Worm (Caenorhabditis elegans): ENCODE results near the gene F02E11.4.

DNA sequence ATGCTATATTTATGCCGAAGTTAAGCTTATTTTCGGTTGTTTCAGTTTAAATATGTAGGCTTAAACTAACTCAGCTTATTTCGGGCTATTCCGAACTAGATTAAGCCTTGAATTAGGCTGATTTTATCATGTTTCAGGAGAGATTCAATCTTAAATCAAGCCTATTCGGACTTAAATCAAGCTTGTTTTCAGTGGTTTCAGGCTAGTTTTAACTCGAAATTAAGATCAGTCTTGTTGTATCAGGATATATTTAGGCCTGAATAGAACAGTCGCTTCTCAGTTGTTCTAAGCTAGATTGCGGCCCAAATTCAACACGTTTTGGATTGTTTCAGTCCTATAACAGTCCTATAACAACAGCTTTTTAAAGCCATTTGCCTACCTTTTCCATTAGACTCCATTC is 25.8 kb downstream of the F02E11.4 start:
- TF ChIP-seq tbx-37 (GFP tag; conservative IDR thresholded peaks at IDR 0.05) (no peak), hmbx-1 (tag; optimal IDR thresholded peaks at IDR 0.05) (no peak), scrt-1 (GFP tag; IDR thresholded peaks at IDR 0.05) (no peak), ets-7 (tag; optimal IDR thresholded peaks at IDR 0.05) (no peak), B0310.2 (tag; optimal IDR thresholded peaks at IDR 0.05) (no peak), ceh-13 (GFP tag; optimal IDR thresholded peaks at IDR 0.05) (no peak), ama-1 (optimal IDR thresholded peaks at IDR 0.05) (no peak), hnd-1 (tag; optimal IDR thresholded peaks at IDR 0.05) (no peak), sea-1 (GFP tag; conservative IDR thresholded peaks at IDR 0.05) (no peak), aly-1 (tag; optimal IDR thresholded peaks at IDR 0.05) (no peak), pes-1 (GFP tag; IDR thresholded peaks at IDR 0.05) (no peak), F13C5.2 (tag; optimal IDR thresholded peaks at IDR 0.05) (no peak), flt-1 (GFP tag; IDR thresholded peaks at IDR 0.05) (no peak), tbx-11 (GFP tag; IDR thresholded peaks at IDR 0.05) (no peak)
